Worm (Caenorhabditis elegans) whole organism, young adult: ENCODE results near the gene nhr-60.

Experiments used
- B0019.2 ChIP-seq: fragments of 200-800 bp; sonication (Bioruptor generic); conservative IDR thresholded peaks from 2 replicates; pipeline ENCODE4 v1.3.6; 2022; ENCODE audit warnings: missing genetic modification reagents, missing genetic modification characterization, missing compliant biosample characterization
- B0035.1 ChIP-seq: sonication (generic microtip); optimal IDR thresholded peaks from 2 replicates; lab custom pipeline; 2016; ENCODE audit warnings: missing genetic modification characterization, mild to moderate bottlenecking, missing compliant biosample characterization, missing genotype, missing genetic modification reagents
- B0261.1 ChIP-seq: sonication (generic microtip); optimal IDR thresholded peaks from 2 replicates; lab custom pipeline; 2016; ENCODE audit warnings: mild to moderate bottlenecking, missing genetic modification characterization, moderate library complexity, missing compliant biosample characterization
- C17E4.6 ChIP-seq: fragments of 200-800 bp; sonication (Bioruptor generic); IDR thresholded peaks from 2 replicates; pipeline ENCODE4 v1.3.6; 2022; ENCODE audit warnings: missing genetic modification reagents, missing genetic modification characterization, missing compliant biosample characterization
- F23B12.7 ChIP-seq: sonication (generic microtip); optimal IDR thresholded peaks from 2 replicates; lab custom pipeline; 2017; ENCODE audit warnings: missing genetic modification characterization, mild to moderate bottlenecking, missing compliant biosample characterization, antibody characterized with exemption, moderate library complexity; ENCODE audit not compliant: insufficient read depth
- F37B4.10 ChIP-seq: fragments of 200-800 bp; sonication (Bioruptor generic); IDR thresholded peaks from 2 replicates; pipeline ENCODE4 v1.3.6; 2022; ENCODE audit warnings: missing genetic modification characterization, missing compliant biosample characterization
- K11D2.4 ChIP-seq: fragments of 200-800 bp; sonication (Bioruptor generic); IDR thresholded peaks from 2 replicates; pipeline ENCODE4 v1.3.6; 2022; ENCODE audit warnings: missing genetic modification reagents, missing genetic modification characterization, missing compliant biosample characterization
- K12H6.12 ChIP-seq: fragments of 200-800 bp; sonication (Bioruptor generic); optimal IDR thresholded peaks from 2 replicates; lab custom pipeline; 2018; ENCODE audit warnings: mild to moderate bottlenecking, missing genetic modification characterization, missing compliant biosample characterization
- T07F8.4 ChIP-seq: sonication (generic microtip); optimal IDR thresholded peaks from 2 replicates; lab custom pipeline; 2016; ENCODE audit warnings: mild to moderate bottlenecking, missing genetic modification characterization, moderate library complexity, missing compliant biosample characterization
- T26A5.8 ChIP-seq: sonication (generic microtip); optimal IDR thresholded peaks from 2 replicates; lab custom pipeline; 2016; ENCODE audit warnings: missing genetic modification characterization, missing compliant biosample characterization
- Y79H2A.3 ChIP-seq: fragments of 200-800 bp; sonication (Bioruptor generic); conservative IDR thresholded peaks from 2 replicates; pipeline ENCODE4 v1.3.6; 2022; ENCODE audit warnings: missing genetic modification reagents, missing genetic modification characterization, missing compliant biosample characterization
- Y95B8A.8 ChIP-seq: fragments of 200-800 bp; sonication (Bioruptor generic); IDR thresholded peaks from 2 replicates; pipeline ENCODE4 v1.3.6; 2022; ENCODE audit warnings: missing genetic modification reagents, missing genetic modification characterization, missing compliant biosample characterization
- ZK185.1 ChIP-seq: sonication (generic microtip); optimal IDR thresholded peaks from 2 replicates; lab custom pipeline; 2016; ENCODE audit warnings: mild to moderate bottlenecking, missing genetic modification characterization, missing compliant biosample characterization; ENCODE audit not compliant: poor library complexity, severe bottlenecking
- atf-7 ChIP-seq: sonication (generic microtip); optimal IDR thresholded peaks from 2 replicates; lab custom pipeline; 2017; ENCODE audit warnings: mild to moderate bottlenecking, missing genetic modification characterization, missing compliant biosample characterization
- athp-1 ChIP-seq: sonication (generic microtip); optimal IDR thresholded peaks from 2 replicates; lab custom pipeline; 2017; ENCODE audit warnings: mild to moderate bottlenecking, missing genetic modification characterization, missing compliant biosample characterization
- attf-6 ChIP-seq: fragments of 200-800 bp; sonication (Bioruptor generic); IDR thresholded peaks from 2 replicates; pipeline ENCODE4 v1.3.6; 2022; ENCODE audit warnings: missing genetic modification reagents, missing genetic modification characterization, missing compliant biosample characterization
- ceh-27 ChIP-seq: fragments of 200-800 bp; sonication (Bioruptor generic); optimal IDR thresholded peaks from 2 replicates; lab custom pipeline; 2018; ENCODE audit warnings: mild to moderate bottlenecking, missing genetic modification characterization, moderate library complexity, missing compliant biosample characterization
- ceh-91 ChIP-seq: fragments of 200-800 bp; sonication (Bioruptor generic); IDR thresholded peaks from 2 replicates; pipeline ENCODE4 v1.3.6; 2022; ENCODE audit warnings: missing genetic modification reagents, missing genetic modification characterization, missing compliant biosample characterization
- dpl-1 ChIP-seq: fragments of 150-350 bp; optimal IDR thresholded peaks from 2 replicates; lab custom pipeline; 2014; ENCODE audit warnings: missing biosample characterization, missing genetic modification reagents, missing genetic modification characterization
- ekl-4 ChIP-seq: fragments of 200-800 bp; sonication (Bioruptor generic); IDR thresholded peaks from 2 replicates; pipeline ENCODE4 v1.3.6; 2022; ENCODE audit warnings: missing genetic modification reagents, missing genetic modification characterization, missing compliant biosample characterization
- gei-17 ChIP-seq: fragments of 200-800 bp; sonication (Bioruptor generic); optimal IDR thresholded peaks from 2 replicates; lab custom pipeline; 2018; ENCODE audit warnings: mild to moderate bottlenecking, missing genetic modification characterization, missing compliant biosample characterization
- hlh-26 ChIP-seq: fragments of 200-800 bp; sonication (Bioruptor generic); conservative IDR thresholded peaks from 2 replicates; pipeline ENCODE4 v1.3.6; 2022; ENCODE audit warnings: missing genetic modification reagents, missing genetic modification characterization, missing compliant biosample characterization
- hmg-1.2 ChIP-seq: fragments of 200-800 bp; sonication (Bioruptor generic); IDR thresholded peaks from 2 replicates; pipeline ENCODE4 v1.3.6; 2022; ENCODE audit warnings: missing genetic modification reagents, missing genetic modification characterization, missing compliant biosample characterization
- hmg-20 ChIP-seq: fragments of 200-800 bp; sonication (Bioruptor generic); IDR thresholded peaks from 2 replicates; pipeline ENCODE4 v1.3.6; 2022; ENCODE audit warnings: missing genetic modification reagents, missing genetic modification characterization, missing compliant biosample characterization
- hsf-1 ChIP-seq: fragments of 200-800 bp; sonication (Bioruptor generic); IDR thresholded peaks from 2 replicates; pipeline ENCODE4 v1.3.6; 2022; ENCODE audit warnings: missing genetic modification reagents, missing genetic modification characterization, missing compliant biosample characterization
- let-607 ChIP-seq, 2 experiments: fragments of 200-800 bp in 1 of 2; sonication (Bioruptor generic) in 1 of 2; sonication (generic microtip) in 1 of 2; optimal IDR thresholded peaks; 2 replicates each; lab custom pipeline; 2016 to 2018; ENCODE audit warnings: mild to moderate bottlenecking in 2 of 2, missing compliant biosample characterization in 2 of 2, missing genetic modification characterization in 2 of 2, moderate library complexity in 2 of 2, missing genotype in 1 of 2
- lin-40 ChIP-seq: sonication (generic microtip); optimal IDR thresholded peaks from 2 replicates; lab custom pipeline; 2016; ENCODE audit warnings: missing genetic modification characterization, mild to moderate bottlenecking, missing compliant biosample characterization, missing genotype, missing genetic modification reagents
- lin-54 ChIP-seq: fragments of 200-800 bp; sonication (Bioruptor generic); optimal IDR thresholded peaks from 2 replicates; lab custom pipeline; 2018; ENCODE audit warnings: mild to moderate bottlenecking, missing genetic modification characterization, missing compliant biosample characterization
- lir-1 ChIP-seq: fragments of 200-800 bp; sonication (Bioruptor generic); conservative IDR thresholded peaks from 2 replicates; pipeline ENCODE4 v1.3.6; 2022; ENCODE audit warnings: missing genetic modification reagents, missing genetic modification characterization, missing compliant biosample characterization
- madf-3 ChIP-seq: fragments of 200-800 bp; sonication (Bioruptor generic); IDR thresholded peaks from 2 replicates; pipeline ENCODE4 v1.3.6; 2022; ENCODE audit warnings: missing genetic modification reagents, missing genetic modification characterization, missing compliant biosample characterization
- madf-6 ChIP-seq: fragments of 200-800 bp; sonication (Bioruptor generic); IDR thresholded peaks from 2 replicates; pipeline ENCODE4 v1.3.6; 2022; ENCODE audit warnings: missing genetic modification reagents, missing genetic modification characterization, missing compliant biosample characterization
- madf-8 ChIP-seq: fragments of 200-800 bp; sonication (Bioruptor generic); conservative IDR thresholded peaks from 2 replicates; pipeline ENCODE4 v1.3.6; 2022; ENCODE audit warnings: missing genetic modification reagents, missing genetic modification characterization, missing compliant biosample characterization
- nfyb-1 ChIP-seq: fragments of 200-800 bp; sonication (Bioruptor generic); IDR thresholded peaks from 2 replicates; pipeline ENCODE4 v1.3.6; 2022; ENCODE audit warnings: missing genetic modification reagents, missing genetic modification characterization, missing compliant biosample characterization
- nhr-120 ChIP-seq: fragments of 200-800 bp; sonication (Bioruptor generic); IDR thresholded peaks from 2 replicates; pipeline ENCODE4 v1.3.6; 2022; ENCODE audit warnings: missing genetic modification characterization, missing compliant biosample characterization
- nhr-27 ChIP-seq: fragments of 200-800 bp; sonication (Bioruptor generic); optimal IDR thresholded peaks from 2 replicates; lab custom pipeline; 2018; ENCODE audit warnings: mild to moderate bottlenecking, missing genetic modification characterization, moderate library complexity, missing compliant biosample characterization
- nhr-80 ChIP-seq: sonication (generic microtip); optimal IDR thresholded peaks from 2 replicates; lab custom pipeline; 2016; ENCODE audit warnings: missing genetic modification characterization, missing compliant biosample characterization
- pha-4 ChIP-seq: fragments of 150-350 bp; sonication (generic microtip); optimal IDR thresholded peaks from 2 replicates; lab custom pipeline; 2014; ENCODE audit warnings: missing biosample characterization, missing genetic modification reagents, missing genetic modification characterization
- rcor-1 ChIP-seq: fragments of 200-800 bp; sonication (Bioruptor generic); IDR thresholded peaks from 2 replicates; pipeline ENCODE4 v1.3.6; 2022; ENCODE audit warnings: missing genetic modification reagents, missing genetic modification characterization, missing compliant biosample characterization
- repo-1 ChIP-seq: sonication (generic microtip); optimal IDR thresholded peaks from 2 replicates; lab custom pipeline; 2017; ENCODE audit warnings: mild to moderate bottlenecking, missing genetic modification characterization, missing compliant biosample characterization
- sea-2 ChIP-seq: fragments of 200-800 bp; sonication (Bioruptor generic); IDR thresholded peaks from 2 replicates; pipeline ENCODE4 v1.3.6; 2022; ENCODE audit warnings: missing genetic modification characterization, missing compliant biosample characterization
- snpc-1.1 ChIP-seq: sonication (generic microtip); optimal IDR thresholded peaks from 2 replicates; lab custom pipeline; 2017; ENCODE audit warnings: missing genetic modification characterization, mild to moderate bottlenecking, missing compliant biosample characterization, antibody characterized with exemption, moderate library complexity, missing genotype, missing genetic modification reagents; ENCODE audit not compliant: insufficient read depth
- snpc-3.4 ChIP-seq: sonication (generic microtip); optimal IDR thresholded peaks from 2 replicates; lab custom pipeline; 2017; ENCODE audit warnings: missing genetic modification characterization, mild to moderate bottlenecking, missing compliant biosample characterization, antibody characterized with exemption, moderate library complexity, missing genotype, missing genetic modification reagents
- somi-1 ChIP-seq: fragments of 200-800 bp; sonication (Bioruptor generic); optimal IDR thresholded peaks from 2 replicates; lab custom pipeline; 2018; ENCODE audit warnings: mild to moderate bottlenecking, missing genetic modification characterization, missing compliant biosample characterization
- tbp1 ChIP-seq: fragments of 200-800 bp; sonication (Bioruptor generic); optimal IDR thresholded peaks from 2 replicates; lab custom pipeline; 2018; ENCODE audit warnings: mild to moderate bottlenecking, missing genetic modification characterization, missing compliant biosample characterization
- unc-130 ChIP-seq: sonication (generic microtip); optimal IDR thresholded peaks from 2 replicates; lab custom pipeline; 2016; ENCODE audit warnings: missing genetic modification reagents, missing genetic modification characterization, missing compliant biosample characterization
- xnd-1 ChIP-seq: sonication (generic microtip); optimal IDR thresholded peaks from 2 replicates; lab custom pipeline; 2016; ENCODE audit warnings: missing genotype, missing genetic modification reagents, missing genetic modification characterization, missing compliant biosample characterization
- ztf-26 ChIP-seq: sonication (generic microtip); optimal IDR thresholded peaks from 2 replicates; lab custom pipeline; 2017; ENCODE audit warnings: missing genetic modification characterization, missing compliant biosample characterization

nhr-60 gene

DNA sequence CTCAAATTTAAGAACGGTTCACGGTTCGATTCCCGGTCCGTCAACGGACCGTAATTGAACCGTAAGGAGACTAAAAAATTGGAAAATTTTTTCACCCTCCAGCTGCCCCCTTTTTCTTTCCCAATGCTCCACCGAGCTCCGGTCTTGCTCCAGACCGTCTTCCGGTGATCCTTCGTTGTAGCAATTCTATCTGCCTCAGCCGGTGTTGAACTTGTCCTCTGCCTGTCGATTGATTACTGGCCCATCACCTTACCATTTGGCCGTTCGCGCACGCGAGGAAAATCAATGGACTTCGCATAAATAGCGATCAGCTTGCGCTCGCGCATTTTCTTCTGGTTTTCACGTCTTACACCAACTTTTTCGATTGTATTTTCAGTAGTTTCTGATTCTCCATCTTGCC lies 5.7 kb downstream of the nhr-60 start (continued):
- peak; percentile 75 for TF ChIP-seq hmg-20 (GFP tag; lab: Robert Waterston, UW)
- 0 out of 2 replicates have a peak, but pooled peaks have one; percentile 60 for TF ChIP-seq sea-2 (GFP tag; lab: Robert Waterston, UW)
- peak; percentile 89 for TF ChIP-seq attf-6
- peak; percentile 89; the same call in 1 of the 2 replicates for TF ChIP-seq F37B4.10
- TF ChIP-seq ekl-4 (GFP tag; lab: Robert Waterston, UW) = peak; percentile 85
- peak; percentile 53 for TF ChIP-seq B0019.2 (GFP tag; lab: Robert Waterston, UW)
- peak; percentile 52 for TF ChIP-seq lin-54 (GFP tag; lab: Kevin White, UChicago)
- peak; percentile 81 for TF ChIP-seq madf-3 (GFP tag; lab: Robert Waterston, UW)
- peak; percentile 86; the same call in 1 of the 2 replicates for TF ChIP-seq nhr-120

ce11 chrV:15766122-15766594 lies 6.9 kb downstream of the nhr-60 start, which contains the start of the genes haf-3 and F57A10.2:
Gene haf-3, minus strand, starts transcription at chrV:15766172.
Gene F57A10.2, plus strand, starts transcription at chrV:15766575.
- TF ChIP-seq somi-1 (peak; percentile 31), F23B12.7 (tag; lab: Kevin White, UChicago) (peak; percentile 86), nhr-80 (peak; percentile 28), ceh-91 (GFP tag; lab: Robert Waterston, UW) (peak; percentile 67), ceh-27 (GFP tag; lab: Kevin White, UChicago) (peak; percentile 65), Y95B8A.8 (GFP tag; lab: Robert Waterston, UW) (no peak), K11D2.4 (GFP tag; lab: Robert Waterston, UW) (peak; percentile 81), snpc-3.4 (tag; lab: Kevin White, UChicago) (peak; percentile 83), snpc-1.1 (tag; lab: Kevin White, UChicago) (peak; percentile 46), tbp1 (GFP tag; lab: Kevin White, UChicago) (peak; percentile 72), Y79H2A.3 (GFP tag; lab: Robert Waterston, UW) (no peak), ZK185.1 (tag; lab: Kevin White, UChicago) (peak; percentile 75), unc-130 (no peak), B0035.1 (tag; lab: Kevin White, UChicago) (no peak), lir-1 (peak; percentile 65; the same call in 1 of the 2 replicates), rcor-1 (GFP tag; lab: Robert Waterston, UW) (peak; percentile 90), hmg-1.2 (GFP tag; lab: Robert Waterston, UW) (peak; percentile 57), gei-17 (GFP tag; lab: Kevin White, UChicago) (peak; percentile 48), atf-7 (peak; percentile 55), lin-40 (tag; lab: Kevin White, UChicago) (peak; percentile 93), C17E4.6 (GFP tag; lab: Robert Waterston, UW) (no peak), K12H6.12 (peak; percentile 60), B0261.1 (tag; lab: Kevin White, UChicago) (peak; percentile 34), T07F8.4 (tag; lab: Kevin White, UChicago) (no peak), ztf-26 (tag; lab: Kevin White, UChicago) (peak; percentile 51), dpl-1 (GFP tag; lab: Kevin White, UChicago) (peak; percentile 97), pha-4 (peak; percentile 86), madf-6 (peak; percentile 85), let-607 (tag; optimal IDR thresholded peaks at IDR 0.05; lab: Kevin White, UChicago) (peak in 1 of 2 experiments; percentile 71), hlh-26 (GFP tag; lab: Robert Waterston, UW) (no peak), athp-1 (tag; lab: Kevin White, UChicago) (no peak), T26A5.8 (tag; lab: Kevin White, UChicago) (no peak), nhr-27 (tag; lab: Kevin White, UChicago) (no peak), madf-3 (GFP tag; lab: Robert Waterston, UW) (peak; percentile 81; the same call in 1 of the 2 replicates), xnd-1 (peak; percentile 56), hsf-1 (GFP tag; lab: Robert Waterston, UW) (peak; percentile 82), repo-1 (tag; lab: Kevin White, UChicago) (peak; percentile 70), madf-8 (GFP tag; lab: Robert Waterston, UW) (peak; percentile 62), nfyb-1 (peak; percentile 92)
